Worm (Caenorhabditis elegans): ENCODE data around the gene vmo-1.

vmo-1 gene

DNA sequence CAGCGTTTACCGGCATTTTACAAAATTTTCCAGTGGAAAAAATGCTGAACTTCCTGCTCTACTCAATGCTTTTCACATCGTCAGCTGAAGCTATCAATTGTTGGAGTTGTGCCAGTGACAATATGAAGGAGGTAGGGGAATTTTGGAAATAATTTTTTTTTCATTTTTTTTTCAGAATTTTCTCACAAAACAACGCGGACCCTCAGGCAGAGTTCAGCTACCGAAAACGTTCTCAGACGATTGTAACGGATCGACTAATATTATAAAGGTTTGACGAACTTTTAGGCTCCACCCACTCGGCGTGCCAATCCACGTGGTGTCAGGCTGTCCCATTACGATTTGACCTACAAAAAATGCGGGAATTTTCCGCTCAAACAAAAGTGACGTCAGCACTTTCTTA, 26.7 kb upstream of the vmo-1 start, which contains the start of gene F26F2.8:
Gene F26F2.8, plus strand, starts transcription at position 13 of the 400 bp plus-strand sequence.
- TF ChIP-seq Y22D7AL.16 (tag; optimal IDR thresholded peaks at IDR 0.05) (no peak), ceh-34 (tag; optimal IDR thresholded peaks at IDR 0.05) (no peak), che-1 (tag; optimal IDR thresholded peaks at IDR 0.05) (no peak), pax-1 (tag; optimal IDR thresholded peaks at IDR 0.05) (no peak), eyg-1 (tag; optimal IDR thresholded peaks at IDR 0.05) (no peak), ama-1 (optimal IDR thresholded peaks at IDR 0.05) (no peak), pat-9 (tag; optimal IDR thresholded peaks at IDR 0.05) (no peak), npax-4 (tag; optimal IDR thresholded peaks at IDR 0.05) (no peak), unc-3 (GFP tag; conservative IDR thresholded peaks at IDR 0.05) (no peak), unc-3 (tag; optimal IDR thresholded peaks at IDR 0.05) (no peak), zip-5 (tag; optimal IDR thresholded peaks at IDR 0.05) (no peak), nhr-11 (tag; optimal IDR thresholded peaks at IDR 0.05) (no peak), ceh-48 (tag; optimal IDR thresholded peaks at IDR 0.05) (no peak), K02D7.2 (tag; optimal IDR thresholded peaks at IDR 0.05) (no peak), ref-2 (tag; optimal IDR thresholded peaks at IDR 0.05) (no peak), pag-3 (tag; optimal IDR thresholded peaks at IDR 0.05; ENCODE audit: borderline replicate concordance) (no peak), nfya-1 (tag; optimal IDR thresholded peaks at IDR 0.05) (no peak)

DNA sequence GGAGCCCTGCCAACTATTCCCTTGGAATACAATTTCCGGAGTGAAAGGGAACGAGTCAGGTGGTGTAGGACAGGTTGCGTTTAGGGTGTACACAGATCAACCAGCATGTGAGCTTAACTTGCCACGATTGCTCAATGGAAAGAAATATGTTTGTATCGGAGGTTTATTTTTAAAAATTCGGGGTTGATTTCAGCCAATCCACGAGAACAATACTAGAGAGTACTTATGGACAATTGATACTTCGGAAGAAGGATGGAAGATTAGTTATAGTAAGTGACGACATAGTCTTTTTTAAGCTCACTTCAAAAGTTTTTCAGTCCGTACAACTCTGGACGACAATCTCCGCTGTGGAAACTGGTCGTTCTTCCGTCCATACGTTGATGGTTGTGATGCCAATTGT, 22.0 kb upstream of the vmo-1 start:
- TF ChIP-seq nhr-11 (tag; optimal IDR thresholded peaks at IDR 0.05) (no peak), pros-1 (tag; optimal IDR thresholded peaks at IDR 0.05) (no peak), ceh-18 (tag; optimal IDR thresholded peaks at IDR 0.05) (no peak), ceh-24 (tag; optimal IDR thresholded peaks at IDR 0.05) (no peak), K02D7.2 (tag; optimal IDR thresholded peaks at IDR 0.05) (no peak), zip-5 (tag; optimal IDR thresholded peaks at IDR 0.05) (no peak), K09A11.1 (tag; optimal IDR thresholded peaks at IDR 0.05; ENCODE audit: insufficient read depth) (no peak), pha-2 (tag; optimal IDR thresholded peaks at IDR 0.05) (no peak), T23F11.4 (GFP tag; optimal IDR thresholded peaks at IDR 0.05) (no peak), hlh-13 (GFP tag; optimal IDR thresholded peaks at IDR 0.05) (no peak), ref-2 (tag; optimal IDR thresholded peaks at IDR 0.05) (no peak), lim-6 (tag; optimal IDR thresholded peaks at IDR 0.05) (no peak), hlh-15 (tag; optimal IDR thresholded peaks at IDR 0.05) (no peak), tbx-7 (tag; optimal IDR thresholded peaks at IDR 0.05) (no peak), mec-3 (tag; optimal IDR thresholded peaks at IDR 0.05; ENCODE audit: borderline replicate concordance) (no peak), pat-9 (tag; optimal IDR thresholded peaks at IDR 0.05) (no peak)

ce11 chrV:20574314-20574713, 21.4 kb upstream of the vmo-1 start, which contains the start of gene clec-263:
clec-263 (plus strand) TSS chrV:20574614.
- TF ChIP-seq hlh-6 (tag; optimal IDR thresholded peaks at IDR 0.05) = no peak
- no peak for TF ChIP-seq eyg-1 (tag; optimal IDR thresholded peaks at IDR 0.05)
- no peak for TF ChIP-seq ztf-16 (tag; optimal IDR thresholded peaks at IDR 0.05)
- no peak for TF ChIP-seq dmd-4 (tag; optimal IDR thresholded peaks at IDR 0.05; ENCODE audit: borderline replicate concordance)
- TF ChIP-seq unc-42 (tag; optimal IDR thresholded peaks at IDR 0.05) = no peak
- TF ChIP-seq gmeb-2 (tag; optimal IDR thresholded peaks at IDR 0.05) = no peak
- TF ChIP-seq elt-2 (tag; optimal IDR thresholded peaks at IDR 0.05) = no peak
- TF ChIP-seq unc-3 (GFP tag; conservative IDR thresholded peaks at IDR 0.05) = no peak
- TF ChIP-seq unc-3 (tag; optimal IDR thresholded peaks at IDR 0.05) = no peak
- no peak for TF ChIP-seq Y22D7AL.16 (tag; optimal IDR thresholded peaks at IDR 0.05)
- TF ChIP-seq sdc-2 (tag; optimal IDR thresholded peaks at IDR 0.05) = no peak
- no peak for TF ChIP-seq pax-1 (tag; optimal IDR thresholded peaks at IDR 0.05)
- TF ChIP-seq ceh-14 (tag; optimal IDR thresholded peaks at IDR 0.05) = no peak
- no peak for TF ChIP-seq ama-1 (optimal IDR thresholded peaks at IDR 0.05)
- TF ChIP-seq nfya-1 (tag; optimal IDR thresholded peaks at IDR 0.05) = no peak
- TF ChIP-seq fax-1 (tag; optimal IDR thresholded peaks at IDR 0.05) = no peak
- TF ChIP-seq odd-2 (tag; optimal IDR thresholded peaks at IDR 0.05) = no peak
- no peak for TF ChIP-seq ahr-1 (tag; optimal IDR thresholded peaks at IDR 0.05)
